Fruit fly (Drosophila melanogaster): Measurements from ENCODE around the gene CG14342.

The CG14342 gene

DNA sequence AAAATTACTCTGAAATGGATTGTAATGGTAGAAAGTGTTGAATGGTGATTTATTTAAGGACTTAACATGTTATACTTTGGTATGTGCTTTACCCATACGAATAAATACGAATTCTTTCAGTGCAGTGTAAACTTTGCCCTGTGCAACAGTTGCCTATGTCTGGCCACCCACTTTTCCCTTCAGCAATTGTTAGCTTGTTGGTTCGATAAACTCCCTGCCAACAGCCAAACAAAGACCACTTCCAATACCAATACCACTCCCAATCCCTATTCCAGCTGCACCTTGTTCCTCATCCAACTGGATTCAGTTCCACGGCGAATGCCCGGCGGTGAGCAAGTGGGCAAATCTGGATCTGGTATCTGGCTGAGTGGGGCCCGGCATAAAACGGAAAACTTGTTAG lies at the start of gene CG14342:
Gene CG14342, plus strand, starts transcription at position 301 of the 400 bp plus-strand sequence.
- no peak for TF ChIP-seq CG17801 (GFP tag; optimal IDR thresholded peaks at IDR 0.05; ENCODE audit: partially characterized antibody)

- TF ChIP-seq CG17801 (GFP tag; optimal IDR thresholded peaks at IDR 0.05; ENCODE audit: partially characterized antibody), result no peak
Observed at dm6 chr2L:1156592-1157249, 47.3 kb upstream of the CG14342 start.

DNA sequence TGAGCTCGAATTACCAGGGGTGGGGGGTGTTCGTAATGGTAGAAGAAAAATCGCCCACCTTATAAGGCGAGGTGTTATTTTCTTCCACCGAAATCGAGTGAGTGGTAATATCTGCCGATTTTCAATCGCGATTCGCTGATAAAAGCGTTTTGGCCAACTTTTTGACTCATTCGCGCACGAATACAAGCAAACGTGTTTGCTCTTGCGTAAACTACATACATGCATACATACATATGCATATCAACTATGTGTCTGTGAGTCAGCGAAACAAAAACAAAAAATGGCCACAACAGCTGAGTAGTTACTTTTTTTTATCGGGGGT lies 46.7 kb upstream of the CG14342 start:
- TF ChIP-seq CG17801 (GFP tag; optimal IDR thresholded peaks at IDR 0.05; ENCODE audit: partially characterized antibody), result no peak

DNA sequence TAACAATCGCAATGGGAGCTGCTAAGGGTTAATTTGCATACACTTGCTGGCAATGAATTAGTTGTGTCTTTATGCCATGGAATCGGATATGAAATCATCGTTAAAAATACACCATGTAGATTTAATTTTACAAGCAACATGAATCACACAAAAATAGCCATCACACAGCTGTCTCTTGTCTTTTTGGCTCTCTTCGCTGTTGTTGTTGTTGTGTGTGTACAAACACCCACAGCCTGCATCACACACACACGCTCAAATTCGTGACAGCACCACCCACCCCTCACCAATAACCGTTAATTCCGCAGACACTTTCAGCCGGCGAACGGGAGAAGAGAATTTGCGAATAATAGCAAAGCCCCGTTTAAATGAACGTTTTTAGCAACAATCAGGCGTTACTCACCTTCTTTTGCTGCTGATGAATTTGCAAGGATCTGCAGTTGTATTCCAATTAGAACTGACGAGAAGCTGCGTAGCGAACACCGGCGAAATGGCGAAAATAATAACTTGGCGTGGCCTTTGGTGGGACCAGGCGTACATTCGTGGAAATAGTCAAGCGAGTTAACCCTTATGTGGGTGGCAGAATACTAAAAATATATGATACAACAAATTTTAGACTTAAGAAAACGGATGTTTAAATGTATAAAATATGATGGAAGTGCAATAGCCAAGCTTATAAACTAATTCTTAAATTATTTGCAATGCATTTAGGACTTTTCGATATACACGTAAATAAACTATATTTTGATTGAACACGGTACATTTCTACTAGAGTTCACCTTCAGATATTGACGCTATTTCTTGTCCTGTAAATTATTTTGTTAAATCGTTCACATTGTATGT lies 46.1 kb upstream of the CG14342 start, which contains the start of gene capt:
Gene capt, minus strand, starts transcription at position 584 of the 840 bp plus-strand sequence.
- TF ChIP-seq CG17801 (GFP tag; optimal IDR thresholded peaks at IDR 0.05; ENCODE audit: partially characterized antibody), result no peak

dm6 chr2L:1158519-1159319 lies 45.3 kb upstream of the CG14342 start, which contains the start of gene Tango14:
Gene Tango14, plus strand, starts transcription at chr2L:1158661.
- TF ChIP-seq CG17801 (GFP tag; optimal IDR thresholded peaks at IDR 0.05; ENCODE audit: partially characterized antibody), result no peak

dm6 chr2L:1163538-1164143 lies 40.4 kb upstream of the CG14342 start, which contains the start of gene CG5080:
Gene CG5080, minus strand, starts transcription at chr2L:1163886.
- TF ChIP-seq CG17801 (GFP tag; optimal IDR thresholded peaks at IDR 0.05; ENCODE audit: partially characterized antibody), result no peak

DNA sequence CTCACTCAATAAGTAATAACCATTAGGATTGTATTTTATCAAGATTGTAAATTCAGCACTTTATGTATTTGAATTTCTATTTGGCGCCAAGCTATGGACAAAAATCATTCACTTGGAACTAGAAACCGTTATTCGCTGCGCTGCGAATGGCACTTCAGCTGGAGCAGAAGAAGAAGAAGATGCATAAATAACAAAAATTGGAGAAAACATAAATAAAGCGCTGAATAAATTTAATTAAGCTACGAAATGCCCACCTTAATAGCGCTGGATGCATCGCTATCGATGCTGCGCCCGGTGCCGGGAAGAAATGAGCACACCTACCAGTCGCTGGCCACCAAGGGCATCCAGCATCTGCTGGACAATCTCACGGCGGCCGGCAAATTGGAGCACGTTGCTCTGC lies 39.7 kb upstream of the CG14342 start, which contains the start of gene IntS14:
Gene IntS14, plus strand, starts transcription at position 150 of the 400 bp plus-strand sequence.
- TF ChIP-seq CG17801 (GFP tag; optimal IDR thresholded peaks at IDR 0.05; ENCODE audit: partially characterized antibody), result peak; percentile 2

dm6 chr2L:1166326-1166725 lies 37.7 kb upstream of the CG14342 start, which contains the start of gene CG14341:
Gene CG14341, plus strand, starts transcription at chr2L:1166506.
- no peak for TF ChIP-seq CG17801 (GFP tag; optimal IDR thresholded peaks at IDR 0.05; ENCODE audit: partially characterized antibody)

dm6 chr2L:1169867-1170415 lies 34.1 kb upstream of the CG14342 start, which contains the start of the genes CG31922 and Plap:
Gene CG31922, plus strand, starts transcription at chr2L:1170181.
Gene Plap, minus strand, starts transcription at chr2L:1170365.
- TF ChIP-seq CG17801 (GFP tag; optimal IDR thresholded peaks at IDR 0.05; ENCODE audit: partially characterized antibody), result peak; percentile 69

- TF ChIP-seq CG17801 (GFP tag; optimal IDR thresholded peaks at IDR 0.05; ENCODE audit: partially characterized antibody), result peak; percentile 50
Observed at dm6 chr2L:1172704-1173107, 31.3 kb upstream of the CG14342 start, which contains the start of the genes Charon and CG4887. Gene Charon, minus strand, starts transcription at chr2L:1172805. Gene CG4887, plus strand, starts transcription at chr2L:1173009.

DNA sequence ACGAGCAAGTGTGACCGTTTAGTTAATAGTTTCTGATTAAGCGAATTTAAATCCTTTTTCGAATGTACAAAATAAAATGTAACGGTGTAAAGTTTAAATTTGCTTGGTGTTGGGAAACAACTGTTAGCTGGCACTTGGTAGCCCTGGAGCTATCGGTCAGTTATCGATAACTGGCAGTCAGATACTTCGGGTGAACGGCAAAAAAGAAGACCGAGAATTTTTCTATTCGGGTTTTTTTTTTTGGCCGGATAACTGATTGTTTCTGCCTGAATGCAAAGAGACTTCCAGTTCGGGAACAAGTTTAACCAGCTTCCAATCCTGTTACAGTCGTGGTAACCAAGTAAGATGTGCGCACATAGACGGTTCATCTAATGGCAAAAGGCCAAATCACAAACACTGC lies 26.5 kb upstream of the CG14342 start, which contains the start of gene CG4896:
Gene CG4896, plus strand, starts transcription at position 169 of the 400 bp plus-strand sequence.
- peak; percentile 2 for TF ChIP-seq CG17801 (GFP tag; optimal IDR thresholded peaks at IDR 0.05; ENCODE audit: partially characterized antibody)

dm6 chr2L:1183799-1184198 lies 20.2 kb upstream of the CG14342 start, which contains the start of the genes CG5126 and Tgt:
Gene CG5126, minus strand, starts transcription at chr2L:1184020.
Gene Tgt, plus strand, starts transcription at chr2L:1184065.
- no peak for TF ChIP-seq CG17801 (GFP tag; optimal IDR thresholded peaks at IDR 0.05; ENCODE audit: partially characterized antibody)

DNA sequence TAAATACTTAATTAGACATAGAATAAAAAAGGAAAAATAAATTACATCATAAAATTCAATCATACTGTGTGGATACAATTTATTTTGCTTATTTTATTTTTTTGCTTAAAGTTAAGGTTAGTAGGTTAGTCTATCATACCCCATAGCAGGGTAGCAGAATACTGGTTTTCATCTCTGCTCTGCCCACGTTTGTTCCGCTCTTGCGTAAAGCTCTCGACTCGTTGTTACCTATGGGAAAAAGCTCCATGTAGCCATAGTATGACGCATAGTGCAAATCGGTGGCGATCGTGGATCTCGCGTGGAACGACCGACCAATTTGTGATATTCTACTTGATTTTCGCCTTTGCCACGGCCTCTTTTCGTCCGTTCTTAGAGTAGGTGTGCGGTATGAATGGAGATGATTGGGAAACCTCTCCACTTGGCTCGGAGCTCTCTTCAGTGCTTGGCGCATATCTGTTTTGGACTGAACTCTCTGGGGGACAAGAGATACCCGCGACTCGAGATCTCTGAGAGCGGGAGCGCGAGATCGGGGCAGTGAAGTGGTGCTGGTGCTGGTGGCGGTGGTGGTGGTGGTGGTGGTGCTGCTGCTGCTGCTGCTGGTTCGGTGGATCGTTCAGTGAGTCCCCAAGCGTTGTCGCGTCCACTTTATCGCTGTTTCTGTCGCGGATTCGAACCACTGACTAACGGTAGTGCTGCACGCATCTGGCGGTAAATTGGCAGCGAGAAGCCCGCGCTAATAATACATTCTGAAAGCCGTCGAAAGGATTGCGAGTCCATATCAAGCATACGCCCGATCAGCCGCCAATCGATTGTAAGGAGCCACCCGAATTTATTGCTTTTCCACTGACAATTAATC lies 18.1 kb upstream of the CG14342 start, which contains the start of gene CG5001:
Gene CG5001, plus strand, starts transcription at position 116 of the 856 bp plus-strand sequence.
- TF ChIP-seq CG17801 (GFP tag; optimal IDR thresholded peaks at IDR 0.05; ENCODE audit: partially characterized antibody), result peak; percentile 71

Measured in ovary, adult (tissue).